Worm (Caenorhabditis elegans) whole organism, young adult: ENCODE data around the gene C04G2.10.

Source experiments
- B0035.1 ChIP-seq: sonication (generic microtip); optimal IDR thresholded peaks from 2 replicates; lab custom pipeline; 2016; ENCODE audit warnings: missing genetic modification characterization, mild to moderate bottlenecking, missing compliant biosample characterization, missing genotype, missing genetic modification reagents
- B0336.3 ChIP-seq: fragments of 200-800 bp; sonication (Bioruptor generic); IDR thresholded peaks from 2 replicates; pipeline ENCODE4 v1.3.6; 2022; ENCODE audit warnings: missing genetic modification characterization, missing compliant biosample characterization
- C06A6.2 ChIP-seq: fragments of 200-800 bp; sonication (Bioruptor generic); conservative IDR thresholded peaks from 2 replicates; pipeline ENCODE4 v1.3.6; 2022; ENCODE audit warnings: missing genetic modification characterization, missing compliant biosample characterization
- F33H1.4 ChIP-seq: fragments of 200-800 bp; sonication (Bioruptor generic); IDR thresholded peaks from 2 replicates; pipeline ENCODE4 v1.3.6; 2022; ENCODE audit warnings: missing genetic modification reagents, missing genetic modification characterization, missing compliant biosample characterization
- F37B4.10 ChIP-seq: fragments of 200-800 bp; sonication (Bioruptor generic); IDR thresholded peaks from 2 replicates; pipeline ENCODE4 v1.3.6; 2022; ENCODE audit warnings: missing genetic modification characterization, missing compliant biosample characterization
- F57C9.4 ChIP-seq: sonication (generic microtip); optimal IDR thresholded peaks from 2 replicates; lab custom pipeline; 2017; ENCODE audit warnings: mild to moderate bottlenecking, missing genetic modification characterization, missing compliant biosample characterization
- aptf-3 ChIP-seq: fragments of 200-800 bp; sonication (Bioruptor generic); IDR thresholded peaks from 2 replicates; pipeline ENCODE4 v1.3.6; 2022; ENCODE audit warnings: missing genetic modification characterization, missing compliant biosample characterization
- atf-7 ChIP-seq: sonication (generic microtip); optimal IDR thresholded peaks from 2 replicates; lab custom pipeline; 2017; ENCODE audit warnings: mild to moderate bottlenecking, missing genetic modification characterization, missing compliant biosample characterization
- attf-3 ChIP-seq: fragments of 200-800 bp; sonication (Bioruptor generic); conservative IDR thresholded peaks from 2 replicates; pipeline ENCODE4 v1.3.6; 2022; ENCODE audit warnings: missing genetic modification reagents, missing genetic modification characterization, missing compliant biosample characterization
- bed-1 ChIP-seq: fragments of 200-800 bp; sonication (Bioruptor generic); IDR thresholded peaks from 2 replicates; pipeline ENCODE4 v1.3.6; 2022; ENCODE audit warnings: missing genetic modification reagents, missing genetic modification characterization, missing compliant biosample characterization
- bed-2 ChIP-seq: fragments of 200-800 bp; sonication (Bioruptor generic); IDR thresholded peaks from 2 replicates; pipeline ENCODE4 v1.3.6; 2022; ENCODE audit warnings: missing genetic modification reagents, missing genetic modification characterization, missing compliant biosample characterization
- ccch-3 ChIP-seq: fragments of 200-800 bp; sonication (Bioruptor generic); optimal IDR thresholded peaks from 2 replicates; lab custom pipeline; 2018; ENCODE audit warnings: mild to moderate bottlenecking, missing genetic modification characterization, missing compliant biosample characterization
- ceh-100 ChIP-seq: fragments of 200-800 bp; sonication (Bioruptor generic); IDR thresholded peaks from 2 replicates; pipeline ENCODE4 v1.3.6; 2022; ENCODE audit warnings: missing genetic modification reagents, missing genetic modification characterization, missing compliant biosample characterization
- ceh-27 ChIP-seq: fragments of 200-800 bp; sonication (Bioruptor generic); optimal IDR thresholded peaks from 2 replicates; lab custom pipeline; 2018; ENCODE audit warnings: mild to moderate bottlenecking, missing genetic modification characterization, moderate library complexity, missing compliant biosample characterization
- ceh-40 ChIP-seq: fragments of 200-800 bp; sonication (Bioruptor generic); IDR thresholded peaks from 2 replicates; pipeline ENCODE4 v1.3.6; 2022; ENCODE audit warnings: missing genetic modification characterization, missing compliant biosample characterization
- ceh-58 ChIP-seq: fragments of 200-800 bp; sonication (Bioruptor generic); IDR thresholded peaks from 2 replicates; pipeline ENCODE4 v1.3.6; 2022; ENCODE audit warnings: missing genetic modification characterization, missing compliant biosample characterization
- ceh-91 ChIP-seq: fragments of 200-800 bp; sonication (Bioruptor generic); IDR thresholded peaks from 2 replicates; pipeline ENCODE4 v1.3.6; 2022; ENCODE audit warnings: missing genetic modification reagents, missing genetic modification characterization, missing compliant biosample characterization
- die-1 ChIP-seq: sonication (generic microtip); optimal IDR thresholded peaks from 2 replicates; lab custom pipeline; 2016; ENCODE audit warnings: missing genotype, mild to moderate bottlenecking, missing genetic modification characterization, missing compliant biosample characterization
- dpl-1 ChIP-seq: fragments of 150-350 bp; optimal IDR thresholded peaks from 2 replicates; lab custom pipeline; 2014; ENCODE audit warnings: missing biosample characterization, missing genetic modification reagents, missing genetic modification characterization
- egl-18 ChIP-seq: fragments of 200-800 bp; sonication (Bioruptor generic); IDR thresholded peaks from 2 replicates; pipeline ENCODE4 v1.3.6; 2022; ENCODE audit warnings: missing genetic modification reagents, missing genetic modification characterization, missing compliant biosample characterization
- egrh-3 ChIP-seq: fragments of 200-800 bp; sonication (Bioruptor generic); IDR thresholded peaks from 2 replicates; pipeline ENCODE4 v1.3.6; 2022; ENCODE audit warnings: missing genetic modification reagents, missing genetic modification characterization, missing compliant biosample characterization
- hlh-12 ChIP-seq: sonication (generic microtip); optimal IDR thresholded peaks from 2 replicates; lab custom pipeline; 2016; ENCODE audit warnings: missing genetic modification characterization, missing compliant biosample characterization
- hlh-26 ChIP-seq: fragments of 200-800 bp; sonication (Bioruptor generic); conservative IDR thresholded peaks from 2 replicates; pipeline ENCODE4 v1.3.6; 2022; ENCODE audit warnings: missing genetic modification reagents, missing genetic modification characterization, missing compliant biosample characterization
- hmg-1.2 ChIP-seq: fragments of 200-800 bp; sonication (Bioruptor generic); IDR thresholded peaks from 2 replicates; pipeline ENCODE4 v1.3.6; 2022; ENCODE audit warnings: missing genetic modification reagents, missing genetic modification characterization, missing compliant biosample characterization
- hrde-1 ChIP-seq: sonication (generic microtip); optimal IDR thresholded peaks from 2 replicates; lab custom pipeline; 2016; ENCODE audit warnings: missing genetic modification characterization, mild to moderate bottlenecking, missing compliant biosample characterization, moderate library complexity, missing genotype, missing genetic modification reagents, borderline replicate concordance
- let-526 ChIP-seq: fragments of 200-800 bp; sonication (Bioruptor generic); IDR thresholded peaks from 2 replicates; pipeline ENCODE4 v1.3.6; 2022; ENCODE audit warnings: missing genetic modification reagents, missing genetic modification characterization, missing compliant biosample characterization
- let-607 ChIP-seq, 2 experiments: fragments of 200-800 bp in 1 of 2; sonication (Bioruptor generic) in 1 of 2; sonication (generic microtip) in 1 of 2; optimal IDR thresholded peaks; 2 replicates each; lab custom pipeline; 2016 to 2018; ENCODE audit warnings: mild to moderate bottlenecking in 2 of 2, missing compliant biosample characterization in 2 of 2, missing genetic modification characterization in 2 of 2, moderate library complexity in 2 of 2, missing genotype in 1 of 2
- lin-40 ChIP-seq: sonication (generic microtip); optimal IDR thresholded peaks from 2 replicates; lab custom pipeline; 2016; ENCODE audit warnings: missing genetic modification characterization, mild to moderate bottlenecking, missing compliant biosample characterization, missing genotype, missing genetic modification reagents
- madf-10 ChIP-seq: sonication (generic microtip); optimal IDR thresholded peaks from 2 replicates; lab custom pipeline; 2016; ENCODE audit warnings: mild to moderate bottlenecking, missing genetic modification characterization, missing compliant biosample characterization
- madf-3 ChIP-seq: fragments of 200-800 bp; sonication (Bioruptor generic); IDR thresholded peaks from 2 replicates; pipeline ENCODE4 v1.3.6; 2022; ENCODE audit warnings: missing genetic modification reagents, missing genetic modification characterization, missing compliant biosample characterization
- mxl-1 ChIP-seq: sonication (generic microtip); optimal IDR thresholded peaks from 2 replicates; lab custom pipeline; 2016; ENCODE audit warnings: missing genetic modification characterization, missing compliant biosample characterization
- nfyb-1 ChIP-seq: fragments of 200-800 bp; sonication (Bioruptor generic); IDR thresholded peaks from 2 replicates; pipeline ENCODE4 v1.3.6; 2022; ENCODE audit warnings: missing genetic modification reagents, missing genetic modification characterization, missing compliant biosample characterization
- nhr-179 ChIP-seq: sonication (generic microtip); optimal IDR thresholded peaks from 2 replicates; lab custom pipeline; 2016; ENCODE audit warnings: mild to moderate bottlenecking, missing genetic modification characterization, missing compliant biosample characterization
- rcor-1 ChIP-seq: fragments of 200-800 bp; sonication (Bioruptor generic); IDR thresholded peaks from 2 replicates; pipeline ENCODE4 v1.3.6; 2022; ENCODE audit warnings: missing genetic modification reagents, missing genetic modification characterization, missing compliant biosample characterization
- repo-1 ChIP-seq: sonication (generic microtip); optimal IDR thresholded peaks from 2 replicates; lab custom pipeline; 2017; ENCODE audit warnings: mild to moderate bottlenecking, missing genetic modification characterization, missing compliant biosample characterization
- snpc-1.1 ChIP-seq: sonication (generic microtip); optimal IDR thresholded peaks from 2 replicates; lab custom pipeline; 2017; ENCODE audit warnings: missing genetic modification characterization, mild to moderate bottlenecking, missing compliant biosample characterization, antibody characterized with exemption, moderate library complexity, missing genotype, missing genetic modification reagents; ENCODE audit not compliant: insufficient read depth
- snpc-3.4 ChIP-seq: sonication (generic microtip); optimal IDR thresholded peaks from 2 replicates; lab custom pipeline; 2017; ENCODE audit warnings: missing genetic modification characterization, mild to moderate bottlenecking, missing compliant biosample characterization, antibody characterized with exemption, moderate library complexity, missing genotype, missing genetic modification reagents
- tlf-1 ChIP-seq: fragments of 200-800 bp; sonication (Bioruptor generic); optimal IDR thresholded peaks from 2 replicates; lab custom pipeline; 2018; ENCODE audit warnings: mild to moderate bottlenecking, missing genetic modification characterization, missing compliant biosample characterization
- ztf-18 ChIP-seq: sonication (generic microtip); optimal IDR thresholded peaks from 2 replicates; lab custom pipeline; 2016; ENCODE audit warnings: missing genotype, mild to moderate bottlenecking, missing genetic modification characterization, missing compliant biosample characterization
- ztf-22 ChIP-seq: fragments of 200-800 bp; sonication (Bioruptor generic); optimal IDR thresholded peaks from 2 replicates; lab custom pipeline; 2018; ENCODE audit warnings: mild to moderate bottlenecking, missing genetic modification characterization, moderate library complexity, missing compliant biosample characterization
- ztf-25 ChIP-seq: fragments of 200-800 bp; sonication (Bioruptor generic); IDR thresholded peaks from 2 replicates; pipeline ENCODE4 v1.3.6; 2022; ENCODE audit warnings: missing genetic modification reagents, missing genetic modification characterization, missing compliant biosample characterization

C04G2.10 gene

ce11 chrIV:10115142-10115541, at the start of gene C04G2.10:
Gene C04G2.10, plus strand, starts transcription at chrIV:10115442.
- TF ChIP-seq B0035.1 (tag; lab: Kevin White, UChicago) (no peak), C06A6.2 (no peak), dpl-1 (GFP tag; lab: Kevin White, UChicago) (no peak), ceh-58 (GFP tag; lab: Robert Waterston, UW) (no peak), ztf-22 (GFP tag; lab: Kevin White, UChicago) (no peak), madf-3 (GFP tag; lab: Robert Waterston, UW) (no peak), rcor-1 (GFP tag; lab: Robert Waterston, UW) (no peak), hrde-1 (no peak), nfyb-1 (no peak), hmg-1.2 (no peak)

- TF ChIP-seq egrh-3 (no peak), hlh-26 (GFP tag; lab: Robert Waterston, UW) (no peak)
Measured at ce11 chrIV:10066456-10066855, 48.8 kb upstream of the C04G2.10 start.

- TF ChIP-seq ztf-18 (tag; lab: Kevin White, UChicago) (no peak), ceh-27 (GFP tag; lab: Kevin White, UChicago) (no peak), let-607 (tag; optimal IDR thresholded peaks at IDR 0.05; lab: Kevin White, UChicago) (no peak), ceh-91 (GFP tag; lab: Robert Waterston, UW) (no peak), egl-18 (GFP tag; lab: Robert Waterston, UW) (no peak), F33H1.4 (GFP tag; lab: Robert Waterston, UW) (no peak), bed-1 (GFP tag; lab: Robert Waterston, UW) (no peak), ceh-100 (GFP tag; lab: Robert Waterston, UW) (no peak), tlf-1 (GFP tag; lab: Kevin White, UChicago) (no peak), let-526 (GFP tag; lab: Robert Waterston, UW) (no peak), madf-10 (tag; lab: Kevin White, UChicago) (no peak), B0336.3 (no peak), atf-7 (tag; lab: Kevin White, UChicago) (no peak), mxl-1 (tag; lab: Kevin White, UChicago) (no peak), snpc-1.1 (tag; lab: Kevin White, UChicago) (no peak)
Measured at ce11 chrIV:10067541-10067940, 47.7 kb upstream of the C04G2.10 start, which contains the start of gene cwn-2. Gene cwn-2, plus strand, starts transcription at chrIV:10067816.

- no peak for TF ChIP-seq ztf-18 (tag; lab: Kevin White, UChicago)
- no peak for TF ChIP-seq atf-7 (tag; lab: Kevin White, UChicago)
- TF ChIP-seq nfyb-1 = no peak
- TF ChIP-seq attf-3 (GFP tag; lab: Robert Waterston, UW) = no peak
- TF ChIP-seq aptf-3 (GFP tag; lab: Robert Waterston, UW) = no peak
- TF ChIP-seq lin-40 (tag; lab: Kevin White, UChicago) = no peak
- TF ChIP-seq nhr-179 (tag; lab: Kevin White, UChicago) = no peak
- TF ChIP-seq repo-1 (tag; lab: Kevin White, UChicago) = no peak
- no peak for TF ChIP-seq ceh-91 (GFP tag; lab: Robert Waterston, UW)
- no peak for TF ChIP-seq snpc-3.4
- TF ChIP-seq F37B4.10 (GFP tag; lab: Robert Waterston, UW) = no peak
- TF ChIP-seq ccch-3 (GFP tag; lab: Kevin White, UChicago) = no peak
- TF ChIP-seq die-1 = no peak
- TF ChIP-seq ztf-25 = no peak
- TF ChIP-seq bed-2 = no peak
- TF ChIP-seq F57C9.4 = no peak
- TF ChIP-seq hlh-12 (tag; lab: Kevin White, UChicago) = no peak
- TF ChIP-seq ceh-40 = no peak
- no peak for TF ChIP-seq B0035.1 (tag; lab: Kevin White, UChicago)
Measured at ce11 chrIV:10068266-10068665, 47.0 kb upstream of the C04G2.10 start.
